Worm (Caenorhabditis elegans): ENCODE data around the gene fbxb-90.

Gene fbxb-90

DNA sequence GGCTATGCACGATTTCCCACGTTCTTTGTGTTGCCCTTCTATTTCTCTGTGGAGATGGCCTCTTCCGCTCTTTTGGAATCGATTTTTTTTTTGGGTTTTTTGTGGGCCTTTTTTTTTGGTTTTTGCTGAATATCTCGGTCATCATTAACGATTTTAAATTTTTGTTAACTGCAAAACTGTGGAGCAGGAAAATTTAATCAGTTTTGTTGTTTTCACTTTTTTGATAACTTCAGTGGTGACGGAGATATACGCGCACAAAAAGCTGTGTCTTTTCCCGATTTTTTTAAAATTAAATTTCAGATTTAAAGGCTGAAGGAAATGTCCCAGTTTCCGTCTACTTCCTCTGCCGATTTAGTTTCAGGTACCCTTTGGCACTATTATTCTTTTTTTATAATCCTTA is 36.6 kb upstream of the fbxb-90 start, which contains the start of gene T24E12.1:
Gene T24E12.1 (plus strand): TSS at position 301 of the 400 bp plus-strand sequence.
- TF ChIP-seq nhr-28 (tag; optimal IDR thresholded peaks at IDR 0.05): no peak
- no peak for TF ChIP-seq nhr-11 (tag; optimal IDR thresholded peaks at IDR 0.05)
- TF ChIP-seq nhr-76 (tag; optimal IDR thresholded peaks at IDR 0.05): no peak
- no peak for TF ChIP-seq unc-98 (GFP tag; IDR thresholded peaks at IDR 0.05)
- no peak for TF ChIP-seq ama-1 (optimal IDR thresholded peaks at IDR 0.05)
- TF ChIP-seq aly-2 (tag; optimal IDR thresholded peaks at IDR 0.05): no peak
- no peak for TF ChIP-seq alr-1 (tag; optimal IDR thresholded peaks at IDR 0.05; ENCODE audit: borderline replicate concordance)

DNA sequence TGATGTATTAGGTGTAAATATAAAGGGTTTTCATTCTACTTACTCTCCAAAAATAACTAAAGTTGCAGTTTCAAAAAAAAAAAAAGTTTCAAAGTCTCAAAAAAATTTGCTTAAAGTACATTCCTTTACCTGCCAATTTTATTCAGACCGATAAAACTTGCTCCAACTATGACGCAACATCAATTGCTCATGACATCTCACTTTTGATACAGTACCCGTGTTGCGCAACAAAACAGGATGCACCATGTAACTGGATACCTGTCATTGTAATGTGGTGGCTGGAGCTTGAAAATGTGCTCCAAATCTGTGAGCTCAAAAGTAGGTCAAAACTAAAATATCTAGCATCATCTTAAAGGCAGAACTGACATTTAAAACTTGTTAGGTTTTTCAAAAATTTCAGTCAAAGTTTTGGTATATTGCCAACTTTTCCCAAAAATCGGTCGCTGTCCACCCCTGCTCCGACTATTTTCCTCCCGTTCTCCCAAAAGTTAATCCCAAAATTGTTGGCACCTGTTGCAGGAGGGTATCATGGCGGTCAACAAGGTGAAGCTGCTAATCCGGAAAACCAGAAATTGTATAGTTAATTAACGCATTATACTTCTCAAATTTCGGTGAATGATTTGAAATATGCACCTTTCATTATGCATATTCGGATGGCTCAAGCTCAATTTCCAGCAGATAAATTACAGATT is 33.8 kb upstream of the fbxb-90 start, which contains the start of gene T24E12.2:
Gene T24E12.2 (plus strand): TSS at position 642 of the 692 bp plus-strand sequence.
- TF ChIP-seq nhr-11 (tag; optimal IDR thresholded peaks at IDR 0.05) (no peak), aha-1 (tag; optimal IDR thresholded peaks at IDR 0.05) (no peak), fkh-4 (tag; optimal IDR thresholded peaks at IDR 0.05; ENCODE audit: borderline replicate concordance) (no peak), lin-39 (tag; optimal IDR thresholded peaks at IDR 0.05) (no peak), nhr-12 (tag; optimal IDR thresholded peaks at IDR 0.05) (no peak), hlh-17 (GFP tag; optimal IDR thresholded peaks at IDR 0.05; ENCODE audit: borderline replicate concordance) (no peak), C04F5.9 (tag; optimal IDR thresholded peaks at IDR 0.05) (no peak), nhr-71 (tag; optimal IDR thresholded peaks at IDR 0.05) (no peak), isw-1 (GFP tag; IDR thresholded peaks at IDR 0.05) (no peak), ceh-90 (tag; optimal IDR thresholded peaks at IDR 0.05) (no peak), sox-4 (tag; optimal IDR thresholded peaks at IDR 0.05) (no peak), mdl-1 (tag; optimal IDR thresholded peaks at IDR 0.05) (no peak), ceh-82 (tag; optimal IDR thresholded peaks at IDR 0.05) (no peak), efl-1 (optimal IDR thresholded peaks at IDR 0.05) (no peak), efl-1 (GFP tag; optimal IDR thresholded peaks at IDR 0.05 in 1 of 2) (no peak), lir-3 (tag; optimal IDR thresholded peaks at IDR 0.05; ENCODE audit: poor library complexity) (no peak)

DNA sequence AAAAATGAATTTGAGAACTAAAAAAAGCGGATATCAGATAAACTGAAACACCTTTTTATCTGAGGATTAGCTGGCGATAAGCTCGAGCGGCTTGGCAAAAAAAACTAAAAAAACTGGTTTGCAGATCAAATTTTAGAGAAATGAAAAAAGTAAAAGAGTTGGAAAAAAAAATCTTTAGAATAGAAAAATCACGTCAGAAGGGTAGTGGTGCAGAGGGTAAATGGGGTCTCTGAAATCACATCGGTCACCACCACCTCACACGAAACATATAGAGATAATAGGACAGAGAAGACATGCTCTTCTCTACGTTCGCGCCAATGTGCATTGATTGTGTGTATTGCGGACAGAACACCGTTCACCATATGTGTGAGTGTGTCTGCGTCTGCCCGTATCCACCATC is 32.6 kb upstream of the fbxb-90 start:
- TF ChIP-seq vab-15 (tag; optimal IDR thresholded peaks at IDR 0.05): no peak
- TF ChIP-seq efl-1 (optimal IDR thresholded peaks at IDR 0.05): no peak
- peak in 1 of 2 experiments; percentile 67 for TF ChIP-seq efl-1 (GFP tag; optimal IDR thresholded peaks at IDR 0.05 in 1 of 2)

DNA sequence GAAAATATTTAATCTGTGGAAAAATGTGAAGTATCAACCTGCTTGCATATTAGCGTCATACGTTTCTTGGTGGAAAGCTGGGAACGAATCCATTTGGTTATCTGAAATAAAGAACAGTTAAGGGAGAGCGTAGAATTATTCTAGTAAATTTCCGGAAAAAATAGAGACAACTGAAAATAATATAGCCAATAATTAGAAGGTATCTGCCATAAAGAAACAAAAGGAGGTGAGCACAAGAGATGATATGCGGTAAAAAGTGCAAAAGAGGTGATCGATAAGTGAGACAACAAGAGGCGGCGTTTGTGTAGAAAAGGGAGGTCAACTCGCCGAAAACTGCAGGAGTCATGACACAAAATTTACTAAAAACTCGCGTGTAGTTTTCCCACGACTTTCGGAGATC is 30.8 kb upstream of the fbxb-90 start, which contains the start of gene T24E12.11:
Gene T24E12.11 (minus strand): TSS at position 101 of the 400 bp plus-strand sequence.
- TF ChIP-seq pqm-1 (tag; optimal IDR thresholded peaks at IDR 0.05): no peak
- TF ChIP-seq aly-2 (tag; optimal IDR thresholded peaks at IDR 0.05): no peak
- TF ChIP-seq nhr-11 (tag; optimal IDR thresholded peaks at IDR 0.05): no peak
- TF ChIP-seq elt-3 (tag; optimal IDR thresholded peaks at IDR 0.05): no peak
- no peak for TF ChIP-seq swsn-7 (tag; optimal IDR thresholded peaks at IDR 0.05)
- TF ChIP-seq ztf-11 (tag; optimal IDR thresholded peaks at IDR 0.05): no peak
- TF ChIP-seq ztf-4 (tag; optimal IDR thresholded peaks at IDR 0.05): no peak
- no peak for TF ChIP-seq mdl-1 (tag; optimal IDR thresholded peaks at IDR 0.05)
- no peak for TF ChIP-seq fos-1 (tag; optimal IDR thresholded peaks at IDR 0.05)
- no peak for TF ChIP-seq nhr-76 (tag; optimal IDR thresholded peaks at IDR 0.05)
- TF ChIP-seq hlh-17 (GFP tag; optimal IDR thresholded peaks at IDR 0.05; ENCODE audit: borderline replicate concordance): no peak
- TF ChIP-seq nhr-90 (tag; optimal IDR thresholded peaks at IDR 0.05; ENCODE audit: poor library complexity): no peak
- no peak for TF ChIP-seq sox-4 (tag; optimal IDR thresholded peaks at IDR 0.05)
- no peak for TF ChIP-seq dsc-1 (tag; optimal IDR thresholded peaks at IDR 0.05)
- TF ChIP-seq fkh-4 (tag; optimal IDR thresholded peaks at IDR 0.05; ENCODE audit: borderline replicate concordance): no peak
- no peak for TF ChIP-seq fkh-10 (GFP tag; optimal IDR thresholded peaks at IDR 0.05)

DNA sequence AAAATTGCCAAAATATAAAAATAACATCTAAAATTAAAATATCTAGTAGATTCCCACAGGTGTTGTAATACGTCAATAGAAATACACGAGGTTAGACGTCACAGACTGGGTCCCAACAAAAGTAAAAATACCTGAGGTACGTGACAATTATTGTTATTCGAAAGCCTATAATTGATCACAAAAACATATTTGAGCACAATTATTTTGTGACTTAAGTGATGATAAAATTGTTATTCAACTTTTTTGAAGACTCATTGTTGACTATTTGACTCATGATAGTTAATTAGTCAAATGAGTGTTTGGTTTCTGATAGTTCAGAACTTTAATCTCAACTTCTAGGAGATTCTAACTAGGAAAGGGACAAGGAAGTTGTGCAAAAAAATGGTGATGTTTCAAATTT is 29.2 kb upstream of the fbxb-90 start:
- peak; percentile 51 for TF ChIP-seq fkh-8 (tag; optimal IDR thresholded peaks at IDR 0.05)
- no peak for TF ChIP-seq hlh-4 (tag; optimal IDR thresholded peaks at IDR 0.05)
- no peak for TF ChIP-seq F16B12.6 (tag; optimal IDR thresholded peaks at IDR 0.05)
- TF ChIP-seq tbx-2 (tag; optimal IDR thresholded peaks at IDR 0.05): no peak
- peak; percentile 79 for TF ChIP-seq ceh-8 (GFP tag; optimal IDR thresholded peaks at IDR 0.05)
- TF ChIP-seq nhr-71 (tag; optimal IDR thresholded peaks at IDR 0.05): peak; percentile 35
- peak; percentile 36 for TF ChIP-seq fkh-10 (GFP tag; optimal IDR thresholded peaks at IDR 0.05)
- TF ChIP-seq nhr-47 (tag; optimal IDR thresholded peaks at IDR 0.05): peak; percentile 1

Data from whole organism, L1 larva.